Worm (Caenorhabditis elegans) whole organism, L4 larva: ENCODE results near the gene F07C6.6.
A peak's percentile ranks its signal among the peaks of the same experiment; 100 is the strongest.

Experiments used
- D1046.2 ChIP-seq: fragments of 200-800 bp; sonication (Bioruptor generic); IDR thresholded peaks from 2 replicates; pipeline ENCODE4 v1.3.6; 2022; ENCODE audit warnings: missing genetic modification characterization, missing compliant biosample characterization
- F26F4.8 ChIP-seq: fragments of 200-800 bp; sonication (Bioruptor generic); conservative IDR thresholded peaks from 2 replicates; pipeline ENCODE4 v1.3.6; 2022; ENCODE audit warnings: missing genetic modification characterization, missing compliant biosample characterization
- F49E8.2 ChIP-seq: sonication (generic microtip); optimal IDR thresholded peaks from 2 replicates; lab custom pipeline; 2016; ENCODE audit warnings: missing compliant biosample characterization, mild to moderate bottlenecking, missing genetic modification characterization, borderline replicate concordance
- R02D3.7 ChIP-seq: fragments of 150-350 bp; sonication (generic microtip); optimal IDR thresholded peaks from 3 replicates; lab custom pipeline; 2014; ENCODE audit warnings: missing biosample characterization, missing genetic modification characterization
- Y48G9A.11 ChIP-seq: fragments of 200-800 bp; sonication (Bioruptor generic); IDR thresholded peaks from 2 replicates; pipeline ENCODE4 v1.3.6; 2022; ENCODE audit warnings: missing genetic modification reagents, missing genetic modification characterization, missing compliant biosample characterization
- Y5F2A.4 ChIP-seq: fragments of 200-800 bp; sonication (Bioruptor generic); optimal IDR thresholded peaks from 2 replicates; lab custom pipeline; 2018; ENCODE audit warnings: mild to moderate bottlenecking, missing genetic modification characterization, missing compliant biosample characterization
- Y75B8A.6 ChIP-seq: fragments of 200-800 bp; sonication (Bioruptor generic); IDR thresholded peaks from 2 replicates; pipeline ENCODE4 v1.3.6; 2022; ENCODE audit warnings: missing genetic modification reagents, missing genetic modification characterization, missing compliant biosample characterization
- ZK337.2 ChIP-seq: fragments of 200-800 bp; sonication (Bioruptor generic); IDR thresholded peaks from 2 replicates; pipeline ENCODE4 v1.3.6; 2022; ENCODE audit warnings: missing genetic modification reagents, missing genetic modification characterization, missing compliant biosample characterization
- ZK546.5 ChIP-seq, 2 experiments: sonication (generic microtip); optimal IDR thresholded peaks; 2 replicates each; lab custom pipeline; 2017; ENCODE audit warnings: missing biosample characterization in 2 of 2, missing genetic modification characterization in 2 of 2
- aly-2 ChIP-seq: sonication (generic microtip); optimal IDR thresholded peaks from 2 replicates; lab custom pipeline; 2018; ENCODE audit warnings: missing biosample characterization, missing genetic modification characterization
- ceh-32 ChIP-seq: sonication (generic microtip); optimal IDR thresholded peaks from 2 replicates; lab custom pipeline; 2016; ENCODE audit warnings: mild to moderate bottlenecking, missing genetic modification characterization, missing compliant biosample characterization; ENCODE audit not compliant: poor library complexity
- ceh-62 ChIP-seq: sonication (generic microtip); optimal IDR thresholded peaks from 2 replicates; lab custom pipeline; 2017; ENCODE audit warnings: missing biosample characterization, missing genetic modification characterization
- ces-1 ChIP-seq: fragments of 150-350 bp; sonication (generic microtip); optimal IDR thresholded peaks from 4 replicates; lab custom pipeline; 2014; ENCODE audit warnings: missing biosample characterization, missing genetic modification reagents, missing genetic modification characterization
- cey-2 ChIP-seq: sonication (generic microtip); optimal IDR thresholded peaks from 3 replicates; lab custom pipeline; 2017; ENCODE audit warnings: missing genetic modification characterization, mild to moderate bottlenecking, missing compliant biosample characterization, antibody characterized with exemption, borderline replicate concordance; ENCODE audit not compliant: insufficient read depth
- daf-12 ChIP-seq: fragments of 150-350 bp; optimal IDR thresholded peaks from 2 replicates; lab custom pipeline; 2014; ENCODE audit warnings: missing biosample characterization, missing genetic modification reagents, missing genetic modification characterization
- daf-19 ChIP-seq: fragments of 200-800 bp; sonication (Bioruptor generic); conservative IDR thresholded peaks from 2 replicates; pipeline ENCODE4 v1.3.6; 2022; ENCODE audit warnings: missing genetic modification characterization, missing compliant biosample characterization
- duxl-1 ChIP-seq: sonication (generic microtip); optimal IDR thresholded peaks from 2 replicates; lab custom pipeline; 2016; ENCODE audit warnings: mild to moderate bottlenecking, missing genetic modification characterization, moderate library complexity, missing compliant biosample characterization; ENCODE audit not compliant: poor library complexity
- fos-1 ChIP-seq: fragments of 150-350 bp; optimal IDR thresholded peaks from 2 replicates; lab custom pipeline; 2014; ENCODE audit warnings: missing biosample characterization, missing genetic modification characterization
- gei-8 ChIP-seq: fragments of 200-800 bp; sonication (Bioruptor generic); optimal IDR thresholded peaks from 2 replicates; lab custom pipeline; 2018; ENCODE audit warnings: mild to moderate bottlenecking, missing genetic modification characterization, missing compliant biosample characterization
- hlh-30 ChIP-seq: sonication (generic microtip); optimal IDR thresholded peaks from 2 replicates; lab custom pipeline; 2017; ENCODE audit warnings: antibody characterized with exemption, mild to moderate bottlenecking, missing genetic modification characterization, missing compliant biosample characterization; ENCODE audit not compliant: insufficient read depth
- hmg-1.1 ChIP-seq: fragments of 200-800 bp; sonication (Bioruptor generic); IDR thresholded peaks from 2 replicates; pipeline ENCODE4 v1.3.6; 2022; ENCODE audit warnings: missing genetic modification reagents, missing genetic modification characterization, missing compliant biosample characterization
- jun-1 ChIP-seq: fragments of 150-350 bp; optimal IDR thresholded peaks from 2 replicates; lab custom pipeline; 2014; ENCODE audit warnings: missing biosample characterization, missing genetic modification reagents, missing genetic modification characterization
- lim-7 ChIP-seq: fragments of 200-800 bp; sonication (Bioruptor generic); IDR thresholded peaks from 2 replicates; pipeline ENCODE4 v1.3.6; 2022; ENCODE audit warnings: missing genetic modification characterization, missing compliant biosample characterization
- lin-1 ChIP-seq: fragments of 200-800 bp; sonication (Bioruptor generic); IDR thresholded peaks from 2 replicates; pipeline ENCODE4 v1.3.6; 2022; ENCODE audit warnings: missing genetic modification reagents, missing genetic modification characterization, missing compliant biosample characterization
- lin-29 ChIP-seq: fragments of 200-800 bp; sonication (Bioruptor generic); IDR thresholded peaks from 2 replicates; pipeline ENCODE4 v1.3.6; 2022; ENCODE audit warnings: missing genetic modification reagents, missing genetic modification characterization, missing compliant biosample characterization
- lin-39 ChIP-seq: fragments of 150-350 bp; optimal IDR thresholded peaks from 2 replicates; lab custom pipeline; 2014; ENCODE audit warnings: missing biosample characterization, missing genetic modification reagents, missing genetic modification characterization
- lsy-2 ChIP-seq, 2 experiments: fragments of 150-350 bp in 1 of 2; sonication (generic microtip) in 1 of 2; optimal IDR thresholded peaks; 2 replicates each; lab custom pipeline; 2014 to 2017; ENCODE audit warnings: missing biosample characterization in 2 of 2, missing genetic modification characterization in 2 of 2
- mdl-1 ChIP-seq, 2 experiments: fragments of 150-350 bp in 1 of 2; sonication (generic microtip) in 1 of 2; optimal IDR thresholded peaks; 2 replicates each; lab custom pipeline; 2014 to 2017; ENCODE audit warnings: missing biosample characterization in 2 of 2, missing genetic modification characterization in 2 of 2
- mdt-29 ChIP-seq: fragments of 200-800 bp; sonication (Bioruptor generic); IDR thresholded peaks from 2 replicates; pipeline ENCODE4 v1.3.6; 2022; ENCODE audit warnings: missing genetic modification reagents, missing genetic modification characterization, missing compliant biosample characterization
- mes-2 ChIP-seq: sonication (generic microtip); optimal IDR thresholded peaks from 2 replicates; lab custom pipeline; 2016; ENCODE audit warnings: missing genotype, mild to moderate bottlenecking, missing genetic modification characterization, missing compliant biosample characterization; ENCODE audit not compliant: poor library complexity, severe bottlenecking
- nhr-11 ChIP-seq: fragments of 150-350 bp; optimal IDR thresholded peaks from 2 replicates; lab custom pipeline; 2014; ENCODE audit warnings: missing biosample characterization, missing genetic modification characterization
- nhr-111 ChIP-seq: fragments of 200-800 bp; sonication (Bioruptor generic); optimal IDR thresholded peaks from 2 replicates; lab custom pipeline; 2018; ENCODE audit warnings: mild to moderate bottlenecking, missing genetic modification characterization, missing compliant biosample characterization
- nhr-237 ChIP-seq: sonication (generic microtip); optimal IDR thresholded peaks from 2 replicates; lab custom pipeline; 2017; ENCODE audit warnings: missing biosample characterization, missing genetic modification characterization
- nhr-28 ChIP-seq: fragments of 150-350 bp; optimal IDR thresholded peaks from 2 replicates; lab custom pipeline; 2014; ENCODE audit warnings: missing biosample characterization, missing genetic modification characterization
- nhr-41 ChIP-seq: fragments of 200-800 bp; sonication (Bioruptor generic); IDR thresholded peaks from 2 replicates; pipeline ENCODE4 v1.3.6; 2022; ENCODE audit warnings: missing genetic modification reagents, missing genetic modification characterization, missing compliant biosample characterization
- saeg-2 ChIP-seq: fragments of 200-800 bp; sonication (Bioruptor generic); IDR thresholded peaks from 2 replicates; pipeline ENCODE4 v1.3.6; 2022; ENCODE audit warnings: missing genetic modification reagents, missing genetic modification characterization, missing compliant biosample characterization
- sdz-12 ChIP-seq: fragments of 200-800 bp; sonication (Bioruptor generic); optimal IDR thresholded peaks from 2 replicates; lab custom pipeline; 2018; ENCODE audit warnings: mild to moderate bottlenecking, missing genetic modification characterization, missing compliant biosample characterization
- snpc-4 ChIP-seq: fragments of 150-350 bp; optimal IDR thresholded peaks from 2 replicates; lab custom pipeline; 2014; ENCODE audit warnings: missing biosample characterization, missing genetic modification characterization
- spr-3 ChIP-seq: fragments of 200-800 bp; sonication (Bioruptor generic); optimal IDR thresholded peaks from 2 replicates; lab custom pipeline; 2018; ENCODE audit warnings: mild to moderate bottlenecking, missing genetic modification characterization, missing compliant biosample characterization
- tag-97 ChIP-seq: fragments of 200-800 bp; sonication (Bioruptor generic); IDR thresholded peaks from 2 replicates; pipeline ENCODE4 v1.3.6; 2022; ENCODE audit warnings: missing genetic modification characterization, missing compliant biosample characterization
- tra-1 ChIP-seq: fragments of 200-800 bp; sonication (Bioruptor generic); IDR thresholded peaks from 2 replicates; pipeline ENCODE4 v1.3.6; 2022; ENCODE audit warnings: missing genetic modification reagents, missing genetic modification characterization, missing compliant biosample characterization
- unc-62 ChIP-seq, 3 experiments: fragments of 150-350 bp in 1 of 3; sonication (generic microtip); optimal IDR thresholded peaks in 2 of 3; peaks in 1 of 3; 1 replicate in 1 of 3; 2 replicates in 2 of 3; lab custom pipeline; 2014 to 2017; ENCODE audit warnings: missing biosample characterization in 3 of 3, missing genetic modification characterization in 3 of 3, missing genetic modification reagents in 3 of 3, missing genotype in 1 of 3
- vab-7 ChIP-seq: fragments of 200-800 bp; sonication (Bioruptor generic); IDR thresholded peaks from 2 replicates; pipeline ENCODE4 v1.3.6; 2022; ENCODE audit warnings: missing genetic modification reagents, missing genetic modification characterization, missing compliant biosample characterization
- zip-2 ChIP-seq: fragments of 150-350 bp; optimal IDR thresholded peaks from 2 replicates; lab custom pipeline; 2014; ENCODE audit warnings: missing biosample characterization, missing genetic modification characterization
- ztf-7 ChIP-seq: fragments of 150-350 bp; optimal IDR thresholded peaks from 2 replicates; lab custom pipeline; 2014; ENCODE audit warnings: missing biosample characterization, missing genetic modification characterization

Gene F07C6.6

DNA sequence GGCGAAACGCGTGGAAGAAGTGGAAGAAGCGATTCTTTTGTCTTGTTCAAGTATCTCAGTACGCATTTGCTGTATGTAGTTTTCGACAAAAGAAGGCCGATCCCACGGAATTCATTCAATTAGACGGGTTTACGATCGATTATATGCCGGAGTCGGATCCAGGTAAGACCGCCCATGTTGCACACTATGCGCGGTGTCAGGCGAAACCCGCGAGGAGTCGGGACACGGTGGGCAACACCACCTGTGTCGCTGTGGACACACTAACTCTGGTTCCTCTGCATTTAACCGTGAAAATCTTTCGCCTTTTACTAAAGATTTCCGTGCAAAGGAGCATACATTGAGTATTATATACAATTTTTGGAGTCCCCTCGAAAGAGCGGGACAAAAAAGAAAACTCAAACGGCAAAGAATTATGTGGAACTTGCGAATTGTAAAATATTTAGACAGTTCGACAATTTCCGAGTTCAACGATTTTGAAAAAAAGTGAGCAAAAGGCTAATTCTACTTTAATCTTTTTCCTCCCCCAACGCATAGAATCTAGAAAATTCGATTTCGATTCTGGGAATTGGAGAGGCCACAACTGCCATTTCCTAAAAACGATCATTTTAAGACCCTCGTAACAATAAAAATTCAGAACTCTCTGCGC is 10.7 kb upstream of the F07C6.6 start (continued):
- TF ChIP-seq jun-1 (tag; lab: Kevin White, UChicago) (no peak), ceh-62 (tag; lab: Kevin White, UChicago) (no peak), lin-39 (no peak), aly-2 (tag; lab: Kevin White, UChicago) (no peak), unc-62 (GFP tag; optimal IDR thresholded peaks at IDR 0.05 in 1 of 2; lab: Kevin White, UChicago) (peak in 1 of 2 experiments; percentile 54), unc-62 (tag; optimal IDR thresholded peaks at IDR 0.05; lab: Kevin White, UChicago) (no peak), ZK546.5 (tag; optimal IDR thresholded peaks at IDR 0.05; lab: Kevin White, UChicago) (no peak), Y75B8A.6 (GFP tag; lab: Robert Waterston, UW) (no peak), daf-12 (tag; lab: Kevin White, UChicago) (no peak), mdl-1 (tag; optimal IDR thresholded peaks at IDR 0.05; lab: Kevin White, UChicago) (no peak), daf-19 (GFP tag; lab: Robert Waterston, UW) (no peak), lsy-2 (tag; optimal IDR thresholded peaks at IDR 0.05; lab: Kevin White, UChicago) (no peak)

- TF ChIP-seq unc-62 (GFP tag; optimal IDR thresholded peaks at IDR 0.05 in 1 of 2; lab: Kevin White, UChicago) (peak in 1 of 2 experiments; percentile 71), unc-62 (tag; optimal IDR thresholded peaks at IDR 0.05; lab: Kevin White, UChicago) (no peak), R02D3.7 (tag; lab: Kevin White, UChicago) (no peak), spr-3 (GFP tag; lab: Kevin White, UChicago) (no peak)
Observed at ce11 chrIV:12783165-12783564, 9.4 kb upstream of the F07C6.6 start.

- peak; percentile 75 for TF ChIP-seq F49E8.2 (tag; lab: Kevin White, UChicago)
- no peak for TF ChIP-seq lin-1
- no peak for TF ChIP-seq ces-1 (GFP tag; lab: Kevin White, UChicago)
- TF ChIP-seq zip-2 (tag; lab: Kevin White, UChicago), result no peak
- no peak for TF ChIP-seq gei-8
- no peak for TF ChIP-seq hmg-1.1 (GFP tag; lab: Robert Waterston, UW)
- no peak for TF ChIP-seq lim-7 (GFP tag; lab: Robert Waterston, UW)
- no peak for TF ChIP-seq fos-1 (tag; lab: Kevin White, UChicago)
- TF ChIP-seq nhr-111 (GFP tag; lab: Kevin White, UChicago), result no peak
- TF ChIP-seq D1046.2 (GFP tag; lab: Robert Waterston, UW), result no peak
- no peak for TF ChIP-seq lin-29
- no peak for TF ChIP-seq Y5F2A.4 (GFP tag; lab: Kevin White, UChicago)
- TF ChIP-seq nhr-11 (tag; lab: Kevin White, UChicago), result no peak
- no peak for TF ChIP-seq F26F4.8 (GFP tag; lab: Robert Waterston, UW)
- no peak for TF ChIP-seq duxl-1 (tag; lab: Kevin White, UChicago)
- peak; percentile 36; the same call in 1 of the 2 replicates for TF ChIP-seq Y48G9A.11 (GFP tag; lab: Robert Waterston, UW)
- no peak for TF ChIP-seq lin-39
- no peak for TF ChIP-seq nhr-28
- no peak for TF ChIP-seq R02D3.7 (tag; lab: Kevin White, UChicago)
- no peak for TF ChIP-seq nhr-237 (tag; lab: Kevin White, UChicago)
- no peak for TF ChIP-seq ZK337.2 (GFP tag; lab: Robert Waterston, UW)
- TF ChIP-seq spr-3 (GFP tag; lab: Kevin White, UChicago), result no peak
- TF ChIP-seq mdt-29 (GFP tag; lab: Robert Waterston, UW), result peak; percentile 42; the same call in 1 of the 2 replicates
- TF ChIP-seq vab-7, result no peak
- no peak for TF ChIP-seq mes-2 (tag; lab: Kevin White, UChicago)
- TF ChIP-seq cey-2 (tag; lab: Kevin White, UChicago), result no peak
- no peak for TF ChIP-seq tra-1 (GFP tag; lab: Robert Waterston, UW)
- no peak for TF ChIP-seq ztf-7 (tag; lab: Kevin White, UChicago)
- no peak for TF ChIP-seq ceh-32
- TF ChIP-seq saeg-2 (GFP tag; lab: Robert Waterston, UW), result no peak
- TF ChIP-seq nhr-41 (GFP tag; lab: Robert Waterston, UW), result no peak
- no peak for TF ChIP-seq sdz-12 (GFP tag; lab: Kevin White, UChicago)
- peak; percentile 19 for TF ChIP-seq snpc-4
- TF ChIP-seq tag-97, result no peak
- TF ChIP-seq hlh-30 (tag; lab: Kevin White, UChicago), result no peak
Observed at ce11 chrIV:12785988-12786387, 6.6 kb upstream of the F07C6.6 start.
